Worm (Caenorhabditis elegans): ENCODE results near the gene grl-8.

Gene grl-8

DNA sequence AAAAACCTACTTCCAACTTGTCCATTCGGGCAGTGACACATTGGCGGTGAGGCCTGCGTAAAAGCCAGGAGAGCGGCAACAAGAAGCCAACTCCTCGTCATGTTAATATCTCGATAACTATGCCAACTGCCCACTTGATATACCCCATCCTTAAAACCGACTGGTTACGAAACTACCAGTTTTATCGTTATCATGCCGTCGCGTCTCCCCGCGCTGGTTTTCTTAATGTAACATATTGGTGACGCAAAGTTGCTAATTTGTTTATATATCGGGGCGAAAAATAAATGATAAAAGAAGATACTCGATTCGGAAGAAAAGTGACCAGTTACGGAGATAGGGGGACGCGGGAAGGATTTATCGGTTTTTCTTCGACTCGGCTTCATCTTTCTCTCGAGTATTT is 1.3 kb downstream of the grl-8 start, which contains the start of gene grl-9:
TSS of gene grl-9 (minus strand) at position 101 of the 400 bp plus-strand sequence.
- no peak for TF ChIP-seq nfya-2 (GFP tag; IDR thresholded peaks at IDR 0.05)
- TF ChIP-seq egl-44 (GFP tag; IDR thresholded peaks at IDR 0.05) = no peak
- no peak for TF ChIP-seq aptf-2 (GFP tag; conservative IDR thresholded peaks at IDR 0.05)
- no peak for TF ChIP-seq akir-1 (GFP tag; optimal IDR thresholded peaks at IDR 0.05)
- no peak for TF ChIP-seq C17E4.6 (GFP tag; IDR thresholded peaks at IDR 0.05)
- no peak for TF ChIP-seq K12H6.12 (tag; optimal IDR thresholded peaks at IDR 0.05)
- TF ChIP-seq mel-28 (tag; optimal IDR thresholded peaks at IDR 0.05; ENCODE audit: borderline replicate concordance) = no peak
- no peak for TF ChIP-seq nfya-1 (tag; optimal IDR thresholded peaks at IDR 0.05; ENCODE audit: borderline replicate concordance, insufficient read depth)
- TF ChIP-seq lin-26 (GFP tag; IDR thresholded peaks at IDR 0.05) = no peak
- TF ChIP-seq F49E8.2 (tag; optimal IDR thresholded peaks at IDR 0.05; ENCODE audit: insufficient read depth) = no peak
- no peak for TF ChIP-seq ets-4 (GFP tag; optimal IDR thresholded peaks at IDR 0.05)
- TF ChIP-seq F10E7.11 (tag; optimal IDR thresholded peaks at IDR 0.05) = no peak
- TF ChIP-seq Y67H2A.10 (GFP tag; conservative IDR thresholded peaks at IDR 0.05) = no peak
- no peak for TF ChIP-seq nhr-90 (tag; optimal IDR thresholded peaks at IDR 0.05)
- TF ChIP-seq dpff-1 (tag; optimal IDR thresholded peaks at IDR 0.05) = no peak
- no peak for TF ChIP-seq bed-1 (GFP tag; IDR thresholded peaks at IDR 0.05)
- TF ChIP-seq F22D6.2 (tag; optimal IDR thresholded peaks at IDR 0.05) = no peak
- no peak for TF ChIP-seq cebp-2 (GFP tag; IDR thresholded peaks at IDR 0.05)
- TF ChIP-seq chd-7 (tag; optimal IDR thresholded peaks at IDR 0.05) = no peak
- TF ChIP-seq pha-4 (tag; optimal IDR thresholded peaks at IDR 0.05) = no peak

DNA sequence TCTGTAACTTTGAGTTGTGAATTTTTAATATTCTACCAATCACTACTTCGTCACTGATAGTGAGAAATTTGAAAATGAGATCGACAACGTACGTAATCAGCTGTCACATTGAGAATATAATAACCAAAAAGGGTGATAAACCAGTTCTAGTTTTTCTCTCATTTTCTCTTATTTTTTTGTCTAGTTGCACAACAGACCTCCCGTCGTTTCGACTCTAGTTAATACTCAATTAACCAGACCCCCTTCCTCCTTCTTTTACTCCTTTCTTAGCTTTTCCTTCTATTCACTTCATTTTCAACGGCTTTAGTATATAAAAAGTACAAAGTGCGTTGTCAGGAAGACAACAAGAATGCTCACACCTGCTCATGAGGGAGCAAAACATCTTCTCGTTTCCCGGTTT is 5.7 kb downstream of the grl-8 start, which contains the start of gene ZC487.1:
TSS of gene ZC487.1 (plus strand) at position 301 of the 400 bp plus-strand sequence.
- TF ChIP-seq cebp-1 (GFP tag; IDR thresholded peaks at IDR 0.05) (no peak), cebp-1 (tag; optimal IDR thresholded peaks at IDR 0.05) (no peak), attf-6 (GFP tag; IDR thresholded peaks at IDR 0.05) (no peak), B0019.2 (GFP tag; conservative IDR thresholded peaks at IDR 0.05) (no peak), unc-62 (GFP tag; optimal IDR thresholded peaks at IDR 0.05) (no peak), lir-1 (GFP tag; conservative IDR thresholded peaks at IDR 0.05) (no peak), K12H6.12 (tag; optimal IDR thresholded peaks at IDR 0.05) (no peak), snpc-1.1 (tag; optimal IDR thresholded peaks at IDR 0.05; ENCODE audit: insufficient read depth) (no peak), ekl-4 (GFP tag; IDR thresholded peaks at IDR 0.05) (no peak), bed-2 (GFP tag; IDR thresholded peaks at IDR 0.05) (no peak), ZK185.1 (tag; optimal IDR thresholded peaks at IDR 0.05; ENCODE audit: poor library complexity, severe bottlenecking) (no peak)

DNA sequence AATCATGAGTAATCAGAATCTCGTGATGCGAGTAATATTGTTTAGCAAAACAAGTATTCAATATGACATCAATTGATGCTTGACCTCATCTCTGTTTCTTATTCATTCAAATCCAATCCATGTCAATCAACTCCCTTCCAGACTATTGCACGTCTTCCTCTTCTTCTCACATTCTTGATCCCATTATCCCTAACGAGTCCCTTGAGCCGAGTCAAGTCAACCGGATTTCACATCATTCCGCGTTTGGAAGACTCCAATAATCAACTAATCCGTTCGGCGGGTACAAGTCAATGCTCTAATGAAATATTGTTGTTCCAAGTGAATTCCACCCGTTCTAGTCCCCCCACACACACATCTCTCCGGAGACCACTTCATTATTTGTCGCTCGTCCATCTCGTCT is 6.6 kb downstream of the grl-8 start:
- TF ChIP-seq tbp1 (GFP tag; optimal IDR thresholded peaks at IDR 0.05) = no peak
- no peak for TF ChIP-seq ztf-18 (tag; optimal IDR thresholded peaks at IDR 0.05)

DNA sequence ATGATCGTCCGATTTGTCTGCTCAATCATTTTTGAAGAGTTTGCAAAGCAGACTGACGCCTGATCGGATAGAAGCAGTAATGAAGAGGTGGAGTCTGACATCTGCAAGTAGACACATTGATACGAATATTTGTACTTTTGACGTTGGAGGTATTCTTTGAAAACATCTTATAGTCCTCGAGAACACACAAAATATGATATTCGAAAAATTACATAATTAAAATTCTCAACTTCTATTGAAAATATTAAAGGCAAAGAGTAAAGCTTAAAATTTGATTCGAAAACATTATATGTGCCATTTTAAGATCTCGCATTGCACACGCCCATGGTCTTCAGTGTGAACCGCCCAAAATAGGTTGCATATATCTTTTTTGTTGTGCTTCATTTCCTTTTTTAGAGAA is 10.5 kb downstream of the grl-8 start, which contains the start of gene ZC487.2:
TSS of gene ZC487.2 (minus strand) at position 101 of the 400 bp plus-strand sequence.
- TF ChIP-seq ama-1 (optimal IDR thresholded peaks at IDR 0.05) = no peak
- TF ChIP-seq ama-1 (GFP tag; optimal IDR thresholded peaks at IDR 0.05) = no peak
- no peak for TF ChIP-seq egrh-3 (GFP tag; IDR thresholded peaks at IDR 0.05)
- no peak for TF ChIP-seq F39B2.1 (GFP tag; IDR thresholded peaks at IDR 0.05)
- TF ChIP-seq dox-1 (GFP tag; IDR thresholded peaks at IDR 0.05) = no peak
- no peak for TF ChIP-seq T07F8.4 (tag; optimal IDR thresholded peaks at IDR 0.05)
- no peak for TF ChIP-seq gei-17 (GFP tag; optimal IDR thresholded peaks at IDR 0.05)
- no peak for TF ChIP-seq nhr-120 (GFP tag; IDR thresholded peaks at IDR 0.05)
- TF ChIP-seq hlh-26 (GFP tag; conservative IDR thresholded peaks at IDR 0.05) = no peak
- TF ChIP-seq T26A5.8 (tag; optimal IDR thresholded peaks at IDR 0.05) = no peak
- TF ChIP-seq egl-18 (GFP tag; IDR thresholded peaks at IDR 0.05) = no peak

All from whole organism, young adult.